Worm (Caenorhabditis elegans) whole organism, L3 larva: Measurements from ENCODE around the gene Y47D7A.18.

Experiments used
- elt-1 ChIP-seq: fragments of 150-350 bp; optimal IDR thresholded peaks from 2 replicates; lab custom pipeline; 2014; ENCODE audit warnings: missing biosample characterization, missing genetic modification characterization
- unc-62 ChIP-seq: fragments of 150-350 bp; sonication (generic microtip); optimal IDR thresholded peaks from 4 replicates; lab custom pipeline; 2014; ENCODE audit warnings: missing biosample characterization, missing genetic modification reagents, missing genetic modification characterization

DNA sequence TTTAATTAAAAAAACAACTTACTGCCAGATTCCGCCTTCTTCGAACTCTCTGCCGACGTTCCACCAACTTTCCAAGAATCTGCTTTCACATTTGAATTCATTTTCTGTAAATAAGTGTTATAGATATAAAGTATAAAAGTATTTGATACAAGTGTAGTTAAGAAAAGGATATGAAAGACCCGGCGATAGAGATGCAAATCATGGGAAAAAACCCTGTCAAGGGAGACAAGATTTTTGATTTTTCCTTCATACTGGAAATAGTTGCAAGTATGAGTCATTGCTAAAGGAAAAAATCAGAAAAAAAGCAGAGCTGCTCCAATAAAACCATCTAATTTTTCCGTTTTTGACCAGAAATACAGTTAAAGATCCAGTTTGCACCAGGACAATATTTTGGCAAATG is 20.4 kb downstream of the Y47D7A.18 start, which contains the start of gene F13A2.3:
- TF ChIP-seq elt-1 (tag; lab: Kevin White, UChicago): no peak
- no peak for TF ChIP-seq unc-62 (GFP tag; lab: Kevin White, UChicago)
